Worm (Caenorhabditis elegans) whole organism, mixed stage, embryonic: Measurements from ENCODE around the gene R102.2.

Experiments
- M03D4.4 ChIP-seq: sonication (generic microtip); optimal IDR thresholded peaks from 2 replicates; lab custom pipeline; 2017; ENCODE audit warnings: mild to moderate bottlenecking, missing genetic modification characterization, missing compliant biosample characterization
- blmp-1 ChIP-seq: fragments of 150-350 bp; optimal IDR thresholded peaks from 2 replicates; lab custom pipeline; 2014; ENCODE audit warnings: missing biosample characterization, missing genetic modification characterization
- ces-1 ChIP-seq: fragments of 150-350 bp; optimal IDR thresholded peaks from 2 replicates; lab custom pipeline; 2014; ENCODE audit warnings: missing biosample characterization, missing genetic modification reagents, missing genetic modification characterization
- elt-1 ChIP-seq: sonication (generic microtip); optimal IDR thresholded peaks from 2 replicates; lab custom pipeline; 2017; ENCODE audit warnings: missing genetic modification characterization, mild to moderate bottlenecking, missing compliant biosample characterization, antibody characterized with exemption, moderate library complexity, borderline replicate concordance; ENCODE audit not compliant: insufficient read depth
- lin-32 ChIP-seq: fragments of 200-800 bp; sonication (Bioruptor generic); optimal IDR thresholded peaks from 2 replicates; lab custom pipeline; 2018; ENCODE audit warnings: mild to moderate bottlenecking, missing genetic modification characterization, missing compliant biosample characterization
- nhr-12 ChIP-seq: fragments of 150-350 bp; optimal IDR thresholded peaks from 2 replicates; lab custom pipeline; 2014; ENCODE audit warnings: missing biosample characterization, missing genetic modification characterization
- nhr-237 ChIP-seq: fragments of 150-350 bp; optimal IDR thresholded peaks from 2 replicates; lab custom pipeline; 2014; ENCODE audit warnings: missing biosample characterization, missing genetic modification characterization
- nhr-76 ChIP-seq: sonication (generic microtip); optimal IDR thresholded peaks from 2 replicates; lab custom pipeline; 2017; ENCODE audit warnings: missing biosample characterization, missing genetic modification characterization
- snpc-4 ChIP-seq: fragments of 150-350 bp; optimal IDR thresholded peaks from 2 replicates; lab custom pipeline; 2014; ENCODE audit warnings: missing biosample characterization, missing genetic modification characterization
- unc-120 ChIP-seq: sonication (generic microtip); optimal IDR thresholded peaks from 2 replicates; lab custom pipeline; 2017; ENCODE audit warnings: missing genetic modification characterization, missing compliant biosample characterization; ENCODE audit not compliant: poor library complexity, severe bottlenecking
- unc-39 ChIP-seq: fragments of 150-350 bp; optimal IDR thresholded peaks from 2 replicates; lab custom pipeline; 2014; ENCODE audit warnings: missing biosample characterization, missing genetic modification characterization
- unc-62 ChIP-seq: fragments of 150-350 bp; optimal IDR thresholded peaks from 2 replicates; lab custom pipeline; 2014; ENCODE audit warnings: missing biosample characterization, missing genetic modification reagents, missing genetic modification characterization
- ztf-11 ChIP-seq: fragments of 150-350 bp; optimal IDR thresholded peaks from 2 replicates; lab custom pipeline; 2014; ENCODE audit warnings: missing biosample characterization, missing genetic modification characterization

ce11 chrIV:10695203-10695602 is 7.8 kb downstream of the R102.2 start, which contains the start of gene R102.4:
- no peak for TF ChIP-seq snpc-4 (tag; lab: Kevin White, UChicago)
- TF ChIP-seq lin-32 (GFP tag; lab: Kevin White, UChicago): no peak
- no peak for TF ChIP-seq nhr-76 (tag; lab: Kevin White, UChicago)
- TF ChIP-seq nhr-12 (tag; lab: Kevin White, UChicago): no peak
- TF ChIP-seq unc-39 (tag; lab: Kevin White, UChicago): no peak
- no peak for TF ChIP-seq unc-62 (GFP tag; lab: Kevin White, UChicago)
- TF ChIP-seq ces-1: no peak
- TF ChIP-seq ztf-11 (tag; lab: Kevin White, UChicago): no peak
- TF ChIP-seq elt-1: no peak
- TF ChIP-seq unc-120 (tag; lab: Kevin White, UChicago): no peak
- no peak for TF ChIP-seq nhr-237
- no peak for TF ChIP-seq M03D4.4 (tag; lab: Kevin White, UChicago)
- TF ChIP-seq blmp-1: no peak
